Fruit fly (Drosophila melanogaster) whole organism, embryonic: ENCODE data around the gene Tusp.

Experiments used
- Atf-2 ChIP-seq: fragments of 200-800 bp; sonication (Bioruptor generic); optimal IDR thresholded peaks from 2 replicates; lab custom pipeline; 2016; ENCODE audit warnings: missing biosample characterization, missing genetic modification characterization
- Atf3 ChIP-seq: fragments of 200-800 bp; sonication (Bioruptor generic); optimal IDR thresholded peaks from 3 replicates; lab custom pipeline; 2016; ENCODE audit warnings: missing biosample characterization, missing genetic modification characterization
- CG12744 ChIP-seq: fragments of 200-800 bp; sonication (Bioruptor generic); optimal IDR thresholded peaks from 2 replicates; lab custom pipeline; 2016; ENCODE audit warnings: missing biosample characterization, missing genetic modification characterization
- CG12769 ChIP-seq: fragments of 200-800 bp; sonication (Bioruptor generic); optimal IDR thresholded peaks from 2 replicates; lab custom pipeline; 2019; ENCODE audit warnings: missing biosample characterization, mild to moderate bottlenecking, missing genetic modification characterization, moderate library complexity
- CG14667 ChIP-seq: fragments of 200-800 bp; sonication (Bioruptor generic); IDR thresholded peaks from 2 replicates; pipeline ENCODE4 v1.3.6; 2022; ENCODE audit warnings: missing biosample characterization, missing genetic modification characterization
- CG1529 ChIP-seq: fragments of 200-800 bp; sonication (Bioruptor generic); optimal IDR thresholded peaks from 3 replicates; lab custom pipeline; 2018; ENCODE audit warnings: missing biosample characterization, missing genetic modification characterization
- CG15514 ChIP-seq: fragments of 200-800 bp; sonication (Bioruptor generic); optimal IDR thresholded peaks from 3 replicates; lab custom pipeline; 2017; ENCODE audit warnings: missing biosample characterization, missing genetic modification characterization, mild to moderate bottlenecking, moderate library complexity, missing genetic modification reagents
- CG15601 ChIP-seq: fragments of 200-800 bp; sonication (Bioruptor generic); optimal IDR thresholded peaks from 3 replicates; lab custom pipeline; 2019; ENCODE audit warnings: missing biosample characterization, mild to moderate bottlenecking, missing genetic modification characterization, moderate library complexity
- CG17328 ChIP-seq: fragments of 200-800 bp; sonication (Bioruptor generic); IDR thresholded peaks from 2 replicates; pipeline ENCODE4 v1.3.6; 2022; ENCODE audit warnings: missing biosample characterization, missing genetic modification characterization
- CG2116 ChIP-seq: fragments of 200-800 bp; sonication (Bioruptor generic); optimal IDR thresholded peaks from 3 replicates; lab custom pipeline; 2018; ENCODE audit warnings: missing biosample characterization, mild to moderate bottlenecking, missing genetic modification characterization
- CG2712 ChIP-seq: fragments of 200-800 bp; optimal IDR thresholded peaks from 3 replicates; lab custom pipeline; 2019; ENCODE audit warnings: missing biosample characterization, mild to moderate bottlenecking, missing genetic modification characterization, moderate library complexity
- CG30020 ChIP-seq: fragments of 200-800 bp; optimal IDR thresholded peaks from 2 replicates; lab custom pipeline; 2019; ENCODE audit warnings: missing biosample characterization, mild to moderate bottlenecking, missing genetic modification characterization, moderate library complexity
- CG32767 ChIP-seq: fragments of 200-800 bp; sonication (Bioruptor generic); IDR thresholded peaks from 2 replicates; pipeline ENCODE4 v1.3.6; 2022; ENCODE audit warnings: missing biosample characterization, missing genetic modification characterization
- CG33557 ChIP-seq: fragments of 200-800 bp; sonication (Bioruptor generic); optimal IDR thresholded peaks from 2 replicates; lab custom pipeline; 2019; ENCODE audit warnings: missing biosample characterization, mild to moderate bottlenecking, missing genetic modification characterization, moderate library complexity
- CG34422 ChIP-seq: fragments of 200-800 bp; sonication (Bioruptor generic); IDR thresholded peaks from 3 replicates; pipeline ENCODE4 v1.3.6; 2022; ENCODE audit warnings: missing biosample characterization, missing genetic modification characterization
- CG4404 ChIP-seq: fragments of 200-800 bp; sonication (Bioruptor generic); IDR thresholded peaks from 2 replicates; pipeline ENCODE4 v1.3.6; 2022; ENCODE audit warnings: missing biosample characterization, missing genetic modification characterization
- CG6254 ChIP-seq: fragments of 200-800 bp; sonication (Bioruptor generic); optimal IDR thresholded peaks from 3 replicates; lab custom pipeline; 2017; ENCODE audit warnings: mild to moderate bottlenecking, missing biosample characterization, missing genetic modification reagents, missing genetic modification characterization
- CG6791 ChIP-seq: fragments of 200-800 bp; sonication (Bioruptor generic); IDR thresholded peaks from 3 replicates; pipeline ENCODE4 v1.3.6; 2022; ENCODE audit warnings: missing biosample characterization, missing genetic modification characterization; ENCODE audit not compliant: partially characterized antibody
- CG7786 ChIP-seq: fragments of 200-800 bp; sonication (Bioruptor generic); optimal IDR thresholded peaks from 2 replicates; lab custom pipeline; 2016; ENCODE audit warnings: missing biosample characterization, missing genetic modification characterization
- CG8089 ChIP-seq: fragments of 200-800 bp; sonication (Bioruptor generic); optimal IDR thresholded peaks from 3 replicates; lab custom pipeline; 2016; ENCODE audit warnings: missing biosample characterization, missing genetic modification characterization
- CG8388 ChIP-seq: fragments of 200-800 bp; sonication (Bioruptor generic); optimal IDR thresholded peaks from 2 replicates; lab custom pipeline; 2019; ENCODE audit warnings: missing biosample characterization, mild to moderate bottlenecking, missing genetic modification characterization, moderate library complexity
- CG8924 ChIP-seq: fragments of 200-800 bp; optimal IDR thresholded peaks from 3 replicates; lab custom pipeline; 2019; ENCODE audit warnings: missing biosample characterization, mild to moderate bottlenecking, missing genetic modification characterization, moderate library complexity
- Camta ChIP-seq: fragments of 200-800 bp; sonication (Bioruptor generic); optimal IDR thresholded peaks from 2 replicates; lab custom pipeline; 2016; ENCODE audit warnings: missing biosample characterization, missing genetic modification characterization
- D19A ChIP-seq: fragments of 200-800 bp; optimal IDR thresholded peaks from 3 replicates; lab custom pipeline; 2019; ENCODE audit warnings: missing biosample characterization, mild to moderate bottlenecking, missing genetic modification characterization, moderate library complexity
- Dad ChIP-seq: fragments of 200-800 bp; sonication (Bioruptor generic); optimal IDR thresholded peaks from 3 replicates; lab custom pipeline; 2016; ENCODE audit warnings: missing biosample characterization, missing genetic modification characterization
- HLH4C ChIP-seq: fragments of 200-800 bp; sonication (Bioruptor generic); IDR thresholded peaks from 3 replicates; pipeline ENCODE4 v1.3.6; 2022; ENCODE audit warnings: missing biosample characterization, missing genetic modification characterization; ENCODE audit not compliant: partially characterized antibody
- Hmr ChIP-seq: fragments of 200-800 bp; sonication (Bioruptor generic); optimal IDR thresholded peaks from 3 replicates; lab custom pipeline; 2017; ENCODE audit warnings: mild to moderate bottlenecking, missing biosample characterization, missing genetic modification reagents, missing genetic modification characterization
- MTF-1 ChIP-seq: fragments of 200-800 bp; sonication (Bioruptor generic); optimal IDR thresholded peaks from 2 replicates; lab custom pipeline; 2018; ENCODE audit warnings: missing biosample characterization, mild to moderate bottlenecking, missing genetic modification characterization, borderline replicate concordance
- Mad ChIP-seq: fragments of 200-800 bp; sonication (Bioruptor generic); optimal IDR thresholded peaks from 2 replicates; lab custom pipeline; 2016; ENCODE audit warnings: missing biosample characterization, missing genetic modification characterization
- NFAT ChIP-seq: fragments of 200-800 bp; sonication (Bioruptor generic); IDR thresholded peaks from 2 replicates; pipeline ENCODE4 v1.3.6; 2022; ENCODE audit warnings: missing biosample characterization, missing genetic modification characterization
- NK7.1 ChIP-seq: fragments of 200-800 bp; sonication (Bioruptor generic); optimal IDR thresholded peaks from 3 replicates; lab custom pipeline; 2016; ENCODE audit warnings: missing biosample characterization, missing genetic modification characterization
- Rx ChIP-seq: fragments of 200-800 bp; sonication (Bioruptor generic); IDR thresholded peaks from 2 replicates; pipeline ENCODE4 v1.3.6; 2022; ENCODE audit warnings: missing biosample characterization, missing genetic modification characterization
- Tbp ChIP-seq: fragments of >200 bp; optimal IDR thresholded peaks from 2 replicates; lab custom pipeline; 2018; ENCODE audit warnings: missing biosample characterization, missing genetic modification characterization
- Xbp1 ChIP-seq: fragments of 200-800 bp; sonication (Bioruptor generic); optimal IDR thresholded peaks from 3 replicates; lab custom pipeline; 2016; ENCODE audit warnings: missing biosample characterization, mild to moderate bottlenecking, missing genetic modification characterization
- ara ChIP-seq: fragments of 200-800 bp; sonication (Bioruptor generic); IDR thresholded peaks from 2 replicates; pipeline ENCODE4 v1.3.6; 2022; ENCODE audit warnings: missing biosample characterization, missing genetic modification characterization
- az2 ChIP-seq: fragments of 200-800 bp; sonication (Bioruptor generic); optimal IDR thresholded peaks from 3 replicates; lab custom pipeline; 2016; ENCODE audit warnings: missing biosample characterization, missing genetic modification characterization
- bigmax ChIP-seq: fragments of 200-800 bp; sonication (Bioruptor generic); optimal IDR thresholded peaks from 2 replicates; lab custom pipeline; 2018; ENCODE audit warnings: missing biosample characterization, mild to moderate bottlenecking, missing genetic modification characterization
- cg ChIP-seq: fragments of 200-800 bp; sonication (Bioruptor generic); optimal IDR thresholded peaks from 3 replicates; lab custom pipeline; 2019; ENCODE audit warnings: missing biosample characterization, mild to moderate bottlenecking, missing genetic modification characterization, moderate library complexity
- disco-r ChIP-seq: fragments of 200-800 bp; sonication (Bioruptor generic); optimal IDR thresholded peaks from 2 replicates; lab custom pipeline; 2016; ENCODE audit warnings: missing biosample characterization, missing genetic modification characterization
- dm ChIP-seq: fragments of 200-800 bp; sonication (Bioruptor generic); optimal IDR thresholded peaks from 3 replicates; lab custom pipeline; 2016; ENCODE audit warnings: missing biosample characterization, missing genetic modification characterization
- exex ChIP-seq: fragments of 200-800 bp; sonication (Bioruptor generic); optimal IDR thresholded peaks from 4 replicates; lab custom pipeline; 2018; ENCODE audit warnings: missing biosample characterization, mild to moderate bottlenecking, missing genetic modification characterization, moderate library complexity
- fu2 ChIP-seq: fragments of 200-800 bp; sonication (Bioruptor generic); optimal IDR thresholded peaks from 2 replicates; lab custom pipeline; 2016; ENCODE audit warnings: missing biosample characterization, missing genetic modification characterization
- gcm ChIP-seq: fragments of 200-800 bp; sonication (Bioruptor generic); optimal IDR thresholded peaks from 2 replicates; lab custom pipeline; 2019; ENCODE audit warnings: missing biosample characterization, mild to moderate bottlenecking, missing genetic modification characterization, moderate library complexity
- gem ChIP-seq: fragments of 200-800 bp; sonication (Bioruptor generic); optimal IDR thresholded peaks from 2 replicates; lab custom pipeline; 2019; ENCODE audit warnings: missing biosample characterization, mild to moderate bottlenecking, missing genetic modification characterization, moderate library complexity
- insv ChIP-seq, 2 experiments: fragments of 200-800 bp; sonication (Bioruptor generic); optimal IDR thresholded peaks; 3 replicates each; lab custom pipeline; 2016 to 2018; ENCODE audit warnings: missing biosample characterization in 2 of 2, missing genetic modification characterization in 2 of 2
- ken ChIP-seq: fragments of 200-800 bp; sonication (Bioruptor generic); IDR thresholded peaks from 3 replicates; pipeline ENCODE4 v1.3.6; 2022; ENCODE audit warnings: missing biosample characterization, missing genetic modification characterization
- nmo ChIP-seq: fragments of 200-800 bp; sonication (Bioruptor generic); optimal IDR thresholded peaks from 2 replicates; lab custom pipeline; 2018; ENCODE audit warnings: missing biosample characterization, mild to moderate bottlenecking, missing genetic modification characterization, moderate library complexity
- pum ChIP-seq: fragments of 200-800 bp; sonication (Bioruptor generic); optimal IDR thresholded peaks from 2 replicates; lab custom pipeline; 2016; ENCODE audit warnings: missing biosample characterization, missing genetic modification characterization
- sug ChIP-seq: fragments of 200-800 bp; optimal IDR thresholded peaks from 2 replicates; lab custom pipeline; 2019; ENCODE audit warnings: missing biosample characterization, mild to moderate bottlenecking, missing genetic modification characterization, moderate library complexity
- zen2 ChIP-seq: fragments of 200-800 bp; sonication (Bioruptor generic); IDR thresholded peaks from 3 replicates; pipeline ENCODE4 v1.3.6; 2022; ENCODE audit warnings: missing biosample characterization, missing genetic modification characterization; ENCODE audit not compliant: partially characterized antibody

Tusp gene

dm6 chr3R:27581263-27581868 is 26.3 kb upstream of the Tusp start (continued):
- TF ChIP-seq Tbp (GFP tag; lab: Kevin White, UChicago), result no peak
- TF ChIP-seq Hmr (GFP tag; lab: Kevin White, UChicago), result peak; percentile 70
- TF ChIP-seq CG34422, result no peak
- no peak for TF ChIP-seq insv (GFP tag; optimal IDR thresholded peaks at IDR 0.05; lab: Kevin White, UChicago)
- peak; percentile 71 for TF ChIP-seq CG8388 (GFP tag; lab: Kevin White, UChicago)
- TF ChIP-seq nmo (GFP tag; lab: Kevin White, UChicago), result peak; percentile 30
- no peak for TF ChIP-seq CG30020 (tag; lab: Kevin White, UChicago)
- TF ChIP-seq ara (GFP tag; lab: Robert Waterston, UW), result no peak
- TF ChIP-seq sug (tag; lab: Kevin White, UChicago), result peak; percentile 67
- TF ChIP-seq fu2 (GFP tag; lab: Kevin White, UChicago), result no peak
- no peak for TF ChIP-seq cg (GFP tag; lab: Kevin White, UChicago)
- TF ChIP-seq CG2712, result peak; percentile 73
- peak; percentile 48 for TF ChIP-seq CG7786 (GFP tag; lab: Kevin White, UChicago)
- no peak for TF ChIP-seq Dad (GFP tag; lab: Kevin White, UChicago)
- peak; percentile 77 for TF ChIP-seq CG15514
- TF ChIP-seq ken, result no peak
- peak; percentile 39 for TF ChIP-seq CG33557 (GFP tag; lab: Kevin White, UChicago)
- no peak for TF ChIP-seq disco-r (GFP tag; lab: Kevin White, UChicago)
- no peak for TF ChIP-seq NFAT (GFP tag; lab: Robert Waterston, UW)
- peak; percentile 81 for TF ChIP-seq CG8924 (tag; lab: Kevin White, UChicago)
- peak; percentile 62 for TF ChIP-seq gem
- TF ChIP-seq CG1529 (GFP tag; lab: Kevin White, UChicago), result peak; percentile 35
- TF ChIP-seq CG4404 (GFP tag; lab: Robert Waterston, UW), result no peak
- TF ChIP-seq Rx, result no peak
- TF ChIP-seq NK7.1, result no peak
- TF ChIP-seq Atf-2 (GFP tag; lab: Kevin White, UChicago), result peak; percentile 54
- peak; percentile 27 for TF ChIP-seq bigmax (GFP tag; lab: Kevin White, UChicago)
- peak; percentile 40 for TF ChIP-seq CG15601
- no peak for TF ChIP-seq CG12744
- no peak for TF ChIP-seq Mad
- TF ChIP-seq CG12769 (tag; lab: Kevin White, UChicago), result peak; percentile 77
- TF ChIP-seq zen2 (GFP tag; lab: Robert Waterston, UW), result no peak
- TF ChIP-seq az2 (GFP tag; lab: Kevin White, UChicago), result peak; percentile 26
- no peak for TF ChIP-seq CG6791
- TF ChIP-seq Camta (GFP tag; lab: Kevin White, UChicago), result peak; percentile 54
- TF ChIP-seq CG17328 (GFP tag; lab: Robert Waterston, UW), result no peak
- TF ChIP-seq CG8089 (GFP tag; lab: Kevin White, UChicago), result peak; percentile 24
- peak; percentile 69 for TF ChIP-seq gcm (GFP tag; lab: Kevin White, UChicago)
- TF ChIP-seq Atf3 (GFP tag; lab: Kevin White, UChicago), result no peak
- TF ChIP-seq exex (tag; lab: Kevin White, UChicago), result peak; percentile 71
- TF ChIP-seq dm (GFP tag; lab: Kevin White, UChicago), result peak; percentile 28
- no peak for TF ChIP-seq HLH4C
- no peak for TF ChIP-seq CG32767 (GFP tag; lab: Robert Waterston, UW)
- TF ChIP-seq MTF-1 (GFP tag; lab: Kevin White, UChicago), result peak; percentile 33
- TF ChIP-seq CG14667 (GFP tag; lab: Robert Waterston, UW), result no peak
- TF ChIP-seq pum, result no peak
- TF ChIP-seq CG6254 (GFP tag; lab: Kevin White, UChicago), result peak; percentile 48
- TF ChIP-seq D19A (tag; lab: Kevin White, UChicago), result peak; percentile 21
- TF ChIP-seq Xbp1 (GFP tag; lab: Kevin White, UChicago), result peak; percentile 48
- peak; percentile 53 for TF ChIP-seq CG2116 (GFP tag; lab: Kevin White, UChicago)
